Worm (Caenorhabditis elegans): ENCODE data around the gene uaf-2.

DNA sequence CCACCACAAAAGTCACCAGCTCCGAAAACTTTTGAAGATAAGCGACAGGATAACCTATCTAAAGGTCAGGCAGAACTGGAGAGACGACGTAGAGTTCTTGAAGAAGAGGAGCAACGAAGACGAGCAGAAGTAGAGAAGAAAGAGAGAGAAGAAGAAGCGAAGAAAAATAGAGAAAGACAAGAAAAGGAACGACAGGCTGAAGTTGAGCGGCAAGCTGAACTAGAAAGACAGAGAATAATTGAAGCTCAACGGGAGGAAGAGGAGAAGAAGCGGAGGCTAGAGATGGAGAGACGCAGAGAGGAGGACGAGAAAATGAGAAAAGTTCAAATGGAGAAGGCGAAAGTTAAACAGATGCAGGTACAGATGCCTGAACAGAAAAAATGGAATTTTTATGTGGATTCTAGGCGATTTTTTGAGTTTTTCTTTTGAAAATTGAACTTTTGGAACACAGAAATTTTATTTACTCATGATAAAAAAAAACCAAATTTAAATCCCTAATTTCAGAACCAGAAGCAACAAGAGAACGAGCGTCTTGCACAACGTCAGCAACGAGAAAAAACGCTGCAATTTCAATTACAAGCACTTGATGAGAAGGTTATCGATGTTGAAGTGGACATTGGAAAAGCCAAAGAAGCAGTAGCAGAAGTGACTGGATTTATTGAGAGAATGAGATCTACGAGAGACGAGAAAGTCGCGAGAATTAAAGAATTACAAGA, 2.6 kb upstream of the uaf-2 start:
- TF ChIP-seq ceh-82 (tag; optimal IDR thresholded peaks at IDR 0.05): no peak
- TF ChIP-seq ztf-1 (GFP tag; conservative IDR thresholded peaks at IDR 0.05): no peak
- TF ChIP-seq elt-3 (tag; optimal IDR thresholded peaks at IDR 0.05): no peak
- no peak for TF ChIP-seq unc-62 (GFP tag; optimal IDR thresholded peaks at IDR 0.05)
- no peak for TF ChIP-seq zag-1 (tag; optimal IDR thresholded peaks at IDR 0.05)
- no peak for TF ChIP-seq nhr-25 (tag; optimal IDR thresholded peaks at IDR 0.05)
- TF ChIP-seq aly-2 (tag; optimal IDR thresholded peaks at IDR 0.05): no peak
- TF ChIP-seq ZK546.5 (tag; optimal IDR thresholded peaks at IDR 0.05): no peak
- no peak for TF ChIP-seq nhr-10 (tag; optimal IDR thresholded peaks at IDR 0.05)
- TF ChIP-seq lin-13 (GFP tag; optimal IDR thresholded peaks at IDR 0.05): no peak
- no peak for TF ChIP-seq snpc-4 (tag; optimal IDR thresholded peaks at IDR 0.05)
- TF ChIP-seq ama-1 (optimal IDR thresholded peaks at IDR 0.05): no peak
